Worm (Caenorhabditis elegans): ENCODE data around the gene Y39G8C.2.

The Y39G8C.2 gene

ce11 chrII:14143838-14144268, 46.4 kb upstream of the Y39G8C.2 start, which contains the start of gene W03H9.2 (continued):
- TF ChIP-seq pax-3 (tag; optimal IDR thresholded peaks at IDR 0.05) (peak; percentile 93), alr-1 (tag; optimal IDR thresholded peaks at IDR 0.05; ENCODE audit: borderline replicate concordance) (no peak), nhr-237 (tag; optimal IDR thresholded peaks at IDR 0.05) (no peak), lir-3 (tag; optimal IDR thresholded peaks at IDR 0.05; ENCODE audit: poor library complexity) (peak; percentile 87), nhr-90 (tag; optimal IDR thresholded peaks at IDR 0.05; ENCODE audit: poor library complexity) (peak; percentile 84), zag-1 (tag; optimal IDR thresholded peaks at IDR 0.05) (no peak), isw-1 (GFP tag; IDR thresholded peaks at IDR 0.05) (peak; percentile 73), tbx-2 (tag; optimal IDR thresholded peaks at IDR 0.05) (peak; percentile 76), sptf-1 (tag; optimal IDR thresholded peaks at IDR 0.05) (no peak), unc-62 (GFP tag; optimal IDR thresholded peaks at IDR 0.05) (no peak), dpl-1 (GFP tag; optimal IDR thresholded peaks at IDR 0.05) (peak; percentile 66 to 84 (median 83)), unc-98 (GFP tag; IDR thresholded peaks at IDR 0.05) (peak; percentile 85), ceh-82 (tag; optimal IDR thresholded peaks at IDR 0.05) (peak; percentile 41 to 86 (median 76)), unc-30 (tag; optimal IDR thresholded peaks at IDR 0.05) (no peak), nhr-85 (tag) (peak; percentile 86), lsy-2 (tag; optimal IDR thresholded peaks at IDR 0.05) (peak; percentile 76), skn-1 (tag; optimal IDR thresholded peaks at IDR 0.05) (no peak), grh-1 (GFP tag; IDR thresholded peaks at IDR 0.05) (no peak), nhr-76 (tag; optimal IDR thresholded peaks at IDR 0.05) (no peak), vab-15 (tag; optimal IDR thresholded peaks at IDR 0.05) (peak; percentile 80), jun-1 (tag; optimal IDR thresholded peaks at IDR 0.05) (no peak), elt-3 (tag; optimal IDR thresholded peaks at IDR 0.05) (peak in 2 of 6 experiments; percentile 12 to 20), unc-130 (tag; optimal IDR thresholded peaks at IDR 0.05) (peak; percentile 73), elt-2 (tag; optimal IDR thresholded peaks at IDR 0.05) (peak; percentile 62), aha-1 (tag; optimal IDR thresholded peaks at IDR 0.05) (no peak), sox-4 (tag; optimal IDR thresholded peaks at IDR 0.05) (peak; percentile 65), nhr-84 (tag; optimal IDR thresholded peaks at IDR 0.05) (no peak), pqm-1 (tag; optimal IDR thresholded peaks at IDR 0.05) (no peak), ceh-63 (GFP tag; optimal IDR thresholded peaks at IDR 0.05) (peak; percentile 65), nhr-20 (tag; optimal IDR thresholded peaks at IDR 0.05) (peak; percentile 77), nhr-12 (tag; optimal IDR thresholded peaks at IDR 0.05) (no peak), mef-2 (tag; optimal IDR thresholded peaks at IDR 0.05) (no peak), ets-5 (GFP tag; IDR thresholded peaks at IDR 0.05) (no peak), nhr-77 (tag; optimal IDR thresholded peaks at IDR 0.05) (peak; percentile 78), aly-2 (tag; optimal IDR thresholded peaks at IDR 0.05) (peak; percentile 63), hlh-17 (GFP tag; optimal IDR thresholded peaks at IDR 0.05; ENCODE audit: borderline replicate concordance) (no peak), hlh-4 (tag; optimal IDR thresholded peaks at IDR 0.05) (peak; percentile 57), ama-1 (optimal IDR thresholded peaks at IDR 0.05) (no peak), mab-9 (GFP tag; IDR thresholded peaks at IDR 0.05) (no peak), sup-37 (GFP tag; optimal IDR thresholded peaks at IDR 0.05) (no peak), xbp-1 (tag; optimal IDR thresholded peaks at IDR 0.05) (peak; percentile 72), C04F5.9 (tag; optimal IDR thresholded peaks at IDR 0.05) (peak; percentile 79), mdl-1 (tag; optimal IDR thresholded peaks at IDR 0.05) (no peak), ces-1 (GFP tag; optimal IDR thresholded peaks at IDR 0.05) (no peak)

- TF ChIP-seq dsc-1 (tag; optimal IDR thresholded peaks at IDR 0.05), result peak; percentile 14
- peak; percentile 57 for TF ChIP-seq mab-9 (GFP tag; IDR thresholded peaks at IDR 0.05)
- peak; percentile 47 for TF ChIP-seq swsn-7 (tag; optimal IDR thresholded peaks at IDR 0.05)
- peak; percentile 65 for TF ChIP-seq nhr-90 (tag; optimal IDR thresholded peaks at IDR 0.05; ENCODE audit: poor library complexity)
- peak; percentile 27 to 64 (median 51) for TF ChIP-seq dpl-1 (GFP tag; optimal IDR thresholded peaks at IDR 0.05)
- peak; percentile 48 to 55 for TF ChIP-seq lsy-2 (tag; optimal IDR thresholded peaks at IDR 0.05)
- TF ChIP-seq ceh-88 (GFP tag; IDR thresholded peaks at IDR 0.05), result 0 out of 2 replicates have a peak, but pooled peaks have one; percentile 8
- TF ChIP-seq ceh-8 (GFP tag; optimal IDR thresholded peaks at IDR 0.05), result peak; percentile 43
- peak; percentile 47 for TF ChIP-seq unc-86 (tag; optimal IDR thresholded peaks at IDR 0.05)
- TF ChIP-seq nhr-19 (GFP tag; conservative IDR thresholded peaks at IDR 0.05), result peak; percentile 68
- peak; percentile 57 for TF ChIP-seq nhr-85 (tag)
- peak; percentile 5 for TF ChIP-seq nhr-71 (tag; optimal IDR thresholded peaks at IDR 0.05)
- TF ChIP-seq rnt-1 (tag; optimal IDR thresholded peaks at IDR 0.05), result peak; percentile 74
- peak; percentile 46 to 62 for TF ChIP-seq efl-1 (optimal IDR thresholded peaks at IDR 0.05)
- peak; percentile 58 to 96 for TF ChIP-seq efl-1 (GFP tag; optimal IDR thresholded peaks at IDR 0.05 in 1 of 2)
- peak; percentile 93 for TF ChIP-seq F16B12.6 (tag; optimal IDR thresholded peaks at IDR 0.05)
Measured at ce11 chrII:14142098-14142554, 44.7 kb upstream of the Y39G8C.2 start, which contains the start of gene cacn-1. TSS of gene cacn-1 (minus strand) at chrII:14142148.
